Worm (Caenorhabditis elegans) whole organism, young adult: ENCODE measurements around the gene T16G1.5.

Source experiments
- F10E7.11 ChIP-seq: sonication (generic microtip); optimal IDR thresholded peaks from 2 replicates; lab custom pipeline; 2017; ENCODE audit warnings: mild to moderate bottlenecking, missing genetic modification characterization, moderate library complexity, missing compliant biosample characterization
- F39B2.1 ChIP-seq: fragments of 200-800 bp; sonication (Bioruptor generic); IDR thresholded peaks from 2 replicates; pipeline ENCODE4 v1.3.6; 2022; ENCODE audit warnings: missing genetic modification reagents, missing genetic modification characterization, missing compliant biosample characterization
- Y53G8AR.9 ChIP-seq: fragments of 200-800 bp; sonication (Bioruptor generic); conservative IDR thresholded peaks from 2 replicates; pipeline ENCODE4 v1.3.6; 2022; ENCODE audit warnings: missing genetic modification reagents, missing genetic modification characterization, missing compliant biosample characterization
- Y67H2A.10 ChIP-seq: fragments of 200-800 bp; sonication (Bioruptor generic); conservative IDR thresholded peaks from 2 replicates; pipeline ENCODE4 v1.3.6; 2022; ENCODE audit warnings: missing genetic modification reagents, missing genetic modification characterization, missing compliant biosample characterization
- ceh-27 ChIP-seq: fragments of 200-800 bp; sonication (Bioruptor generic); optimal IDR thresholded peaks from 2 replicates; lab custom pipeline; 2018; ENCODE audit warnings: mild to moderate bottlenecking, missing genetic modification characterization, moderate library complexity, missing compliant biosample characterization
- him-1 ChIP-seq: sonication (generic microtip); optimal IDR thresholded peaks from 2 replicates; lab custom pipeline; 2016; ENCODE audit warnings: missing genotype, missing genetic modification reagents, missing genetic modification characterization, missing compliant biosample characterization
- lir-1 ChIP-seq: fragments of 200-800 bp; sonication (Bioruptor generic); conservative IDR thresholded peaks from 2 replicates; pipeline ENCODE4 v1.3.6; 2022; ENCODE audit warnings: missing genetic modification reagents, missing genetic modification characterization, missing compliant biosample characterization
- mel-28 ChIP-seq: sonication (generic microtip); optimal IDR thresholded peaks from 2 replicates; lab custom pipeline; 2016; ENCODE audit warnings: borderline replicate concordance, mild to moderate bottlenecking, missing genetic modification characterization, missing compliant biosample characterization
- rpc-1 ChIP-seq, 2 experiments: fragments of 150-350 bp in 1 of 2; sonication (generic microtip) in 1 of 2; optimal IDR thresholded peaks; 2 replicates each; lab custom pipeline; 2014 to 2018; ENCODE audit warnings: missing biosample characterization in 1 of 2, missing genetic modification characterization in 1 of 2, missing genetic modification reagents in 1 of 2, missing genotype in 1 of 2
- sea-2 ChIP-seq: fragments of 200-800 bp; sonication (Bioruptor generic); IDR thresholded peaks from 2 replicates; pipeline ENCODE4 v1.3.6; 2022; ENCODE audit warnings: missing genetic modification characterization, missing compliant biosample characterization
- somi-1 ChIP-seq: fragments of 200-800 bp; sonication (Bioruptor generic); optimal IDR thresholded peaks from 2 replicates; lab custom pipeline; 2018; ENCODE audit warnings: mild to moderate bottlenecking, missing genetic modification characterization, missing compliant biosample characterization
- tlf-1 ChIP-seq: fragments of 200-800 bp; sonication (Bioruptor generic); optimal IDR thresholded peaks from 2 replicates; lab custom pipeline; 2018; ENCODE audit warnings: mild to moderate bottlenecking, missing genetic modification characterization, missing compliant biosample characterization
- unc-62 ChIP-seq: fragments of 150-350 bp; optimal IDR thresholded peaks from 2 replicates; lab custom pipeline; 2014; ENCODE audit warnings: missing biosample characterization, missing genetic modification reagents, missing genetic modification characterization
- ztf-18 ChIP-seq: sonication (generic microtip); optimal IDR thresholded peaks from 2 replicates; lab custom pipeline; 2016; ENCODE audit warnings: missing genotype, mild to moderate bottlenecking, missing genetic modification characterization, missing compliant biosample characterization

- TF ChIP-seq F10E7.11 (tag; lab: Kevin White, UChicago) = no peak
- no peak for TF ChIP-seq rpc-1 (optimal IDR thresholded peaks at IDR 0.05; lab: Kevin White, UChicago)
- no peak for TF ChIP-seq rpc-1 (tag; optimal IDR thresholded peaks at IDR 0.05; lab: Kevin White, UChicago)
- TF ChIP-seq sea-2 = no peak
- TF ChIP-seq mel-28 (tag; lab: Kevin White, UChicago) = no peak
- TF ChIP-seq F39B2.1 = no peak
- TF ChIP-seq him-1 (tag; lab: Kevin White, UChicago) = no peak
- no peak for TF ChIP-seq somi-1 (GFP tag; lab: Kevin White, UChicago)
- no peak for TF ChIP-seq lir-1 (GFP tag; lab: Robert Waterston, UW)
- TF ChIP-seq unc-62 (GFP tag; lab: Kevin White, UChicago) = no peak
- TF ChIP-seq ztf-18 = no peak
- no peak for TF ChIP-seq tlf-1 (GFP tag; lab: Kevin White, UChicago)
- TF ChIP-seq Y67H2A.10 (GFP tag; lab: Robert Waterston, UW) = no peak
- TF ChIP-seq ceh-27 (GFP tag; lab: Kevin White, UChicago) = no peak
- no peak for TF ChIP-seq Y53G8AR.9 (GFP tag; lab: Robert Waterston, UW)
Observed at ce11 chrV:12988256-12988655, 48.9 kb upstream of the T16G1.5 start, which contains the start of gene F15B9.8.
